Fruit fly (Drosophila melanogaster): ENCODE measurements around the gene CG8087.

The CG8087 gene

DNA sequence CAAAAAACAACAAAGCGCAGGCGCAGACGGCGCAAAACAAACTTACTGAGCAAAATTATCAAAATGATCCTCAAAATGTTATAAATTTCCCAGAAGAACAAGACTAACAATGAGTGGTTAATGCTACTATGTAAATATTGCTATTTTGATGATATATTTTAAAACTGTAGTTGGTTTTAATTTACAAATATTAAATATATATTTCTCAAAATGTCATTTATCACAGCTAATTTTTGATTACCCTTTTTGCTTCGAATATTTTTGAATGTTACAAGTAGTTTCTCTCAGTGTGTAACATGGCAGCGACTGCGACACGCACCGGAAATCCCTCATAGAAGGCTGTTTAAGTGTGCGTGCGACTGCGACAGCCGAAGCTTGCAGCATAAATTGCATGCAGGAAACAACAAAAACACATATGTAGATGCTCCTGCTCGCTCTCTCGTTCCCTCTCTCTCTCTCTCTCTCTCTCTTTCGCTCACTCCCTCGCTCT is 33.4 kb upstream of the CG8087 start (continued):
- TF ChIP-seq MTF-1 (GFP tag; optimal IDR thresholded peaks at IDR 0.05; ENCODE audit: borderline replicate concordance): no peak
- TF ChIP-seq ranshi (GFP tag; IDR thresholded peaks at IDR 0.05): no peak
- no peak for TF ChIP-seq CG18619 (GFP tag; optimal IDR thresholded peaks at IDR 0.05)
- TF ChIP-seq sisA (GFP tag; IDR thresholded peaks at IDR 0.05): no peak
- no peak for TF ChIP-seq Awh (GFP tag; IDR thresholded peaks at IDR 0.05)
- TF ChIP-seq wor (GFP tag; IDR thresholded peaks at IDR 0.05): no peak
- TF ChIP-seq Mrtf (GFP tag; IDR thresholded peaks at IDR 0.05): no peak
- TF ChIP-seq CG7963 (GFP tag; IDR thresholded peaks at IDR 0.05; ENCODE audit: partially characterized antibody): no peak
- TF ChIP-seq Rfx (GFP tag; IDR thresholded peaks at IDR 0.05): no peak
- TF ChIP-seq CG18011 (GFP tag; optimal IDR thresholded peaks at IDR 0.05): no peak
- no peak for TF ChIP-seq br (optimal IDR thresholded peaks at IDR 0.05)
- TF ChIP-seq Mad (GFP tag; optimal IDR thresholded peaks at IDR 0.05): no peak
- TF ChIP-seq al (GFP tag; IDR thresholded peaks at IDR 0.05): no peak
- TF ChIP-seq Ada2b (GFP tag; IDR thresholded peaks at IDR 0.05): 0 out of 2 replicates have a peak, but pooled peaks have one; percentile 10
- TF ChIP-seq CG17912 (GFP tag; optimal IDR thresholded peaks at IDR 0.05): no peak
- TF ChIP-seq Dll (GFP tag; IDR thresholded peaks at IDR 0.05; ENCODE audit: partially characterized antibody): no peak
- TF ChIP-seq Nf-YA (GFP tag; IDR thresholded peaks at IDR 0.05): no peak
- TF ChIP-seq CG11456 (GFP tag; IDR thresholded peaks at IDR 0.05): no peak
- TF ChIP-seq D (optimal IDR thresholded peaks at IDR 0.05): no peak
- peak; percentile 56 for TF ChIP-seq D (GFP tag; optimal IDR thresholded peaks at IDR 0.05)
- no peak for TF ChIP-seq Hmx (GFP tag; optimal IDR thresholded peaks at IDR 0.05)
- TF ChIP-seq scrt (GFP tag; optimal IDR thresholded peaks at IDR 0.05): no peak
- no peak for TF ChIP-seq Fer3 (tag; optimal IDR thresholded peaks at IDR 0.05)
- TF ChIP-seq ftz-f1 (GFP tag; optimal IDR thresholded peaks at IDR 0.05): no peak
- no peak for TF ChIP-seq Dref (GFP tag; IDR thresholded peaks at IDR 0.05)
- TF ChIP-seq bbx (GFP tag; IDR thresholded peaks at IDR 0.05; ENCODE audit: partially characterized antibody): no peak
- no peak for TF ChIP-seq CG10366 (GFP tag; IDR thresholded peaks at IDR 0.05)
- no peak for TF ChIP-seq CG31365 (tag; optimal IDR thresholded peaks at IDR 0.05)
- no peak for TF ChIP-seq ab (GFP tag; optimal IDR thresholded peaks at IDR 0.05)
- TF ChIP-seq CG11504 (tag; optimal IDR thresholded peaks at IDR 0.05): peak; percentile 64
- 0 out of 2 replicates have a peak, but pooled peaks have one; percentile 22 for TF ChIP-seq dimm (GFP tag; IDR thresholded peaks at IDR 0.05)
- TF ChIP-seq pita (GFP tag; optimal IDR thresholded peaks at IDR 0.05): no peak
- TF ChIP-seq Sry-δ (GFP tag; optimal IDR thresholded peaks at IDR 0.05): no peak
- TF ChIP-seq CG31224 (GFP tag; IDR thresholded peaks at IDR 0.05): no peak
- TF ChIP-seq CG11247 (GFP tag; IDR thresholded peaks at IDR 0.05): no peak
- peak; percentile 37 for TF ChIP-seq grau (tag; optimal IDR thresholded peaks at IDR 0.05)
- no peak for TF ChIP-seq tin (GFP tag; optimal IDR thresholded peaks at IDR 0.05)
- no peak for TF ChIP-seq CG9817 (tag; optimal IDR thresholded peaks at IDR 0.05)
- peak; percentile 50 for TF ChIP-seq CG12391 (tag; optimal IDR thresholded peaks at IDR 0.05)
- TF ChIP-seq Myb (GFP tag; optimal IDR thresholded peaks at IDR 0.05): no peak
- TF ChIP-seq cato (GFP tag; optimal IDR thresholded peaks at IDR 0.05; ENCODE audit: borderline replicate concordance): no peak
- no peak for TF ChIP-seq crp (GFP tag; optimal IDR thresholded peaks at IDR 0.05)
- no peak for TF ChIP-seq sna (GFP tag; IDR thresholded peaks at IDR 0.05; ENCODE audit: partially characterized antibody)
- peak; percentile 32 for TF ChIP-seq CG1603 (tag; optimal IDR thresholded peaks at IDR 0.05)
- no peak for TF ChIP-seq bowl (GFP tag; IDR thresholded peaks at IDR 0.05)
- no peak for TF ChIP-seq Chrac-16 (GFP tag; optimal IDR thresholded peaks at IDR 0.05)
- TF ChIP-seq CG14050 (GFP tag; IDR thresholded peaks at IDR 0.05): no peak
- TF ChIP-seq CG7987 (GFP tag; optimal IDR thresholded peaks at IDR 0.05): no peak
- no peak for TF ChIP-seq ind (GFP tag; optimal IDR thresholded peaks at IDR 0.05)
- TF ChIP-seq Xrp1 (GFP tag; IDR thresholded peaks at IDR 0.05): peak; percentile 67
- peak; percentile 33 for TF ChIP-seq az2 (GFP tag; optimal IDR thresholded peaks at IDR 0.05)
- no peak for TF ChIP-seq Jarid2 (GFP tag; optimal IDR thresholded peaks at IDR 0.05)

Data from whole organism, embryonic.